Worm (Caenorhabditis elegans) whole organism, L4 larva: Measurements from ENCODE around the gene F25E5.2.

ENCODE experiments used
- F10B5.3 ChIP-seq: sonication (generic microtip); optimal IDR thresholded peaks from 2 replicates; lab custom pipeline; 2016; ENCODE audit warnings: mild to moderate bottlenecking, missing genetic modification characterization, missing compliant biosample characterization
- F37D6.2 ChIP-seq: sonication (generic microtip); optimal IDR thresholded peaks from 2 replicates; lab custom pipeline; 2016; ENCODE audit warnings: mild to moderate bottlenecking, missing genetic modification characterization, missing compliant biosample characterization
- F49E8.2 ChIP-seq: sonication (generic microtip); optimal IDR thresholded peaks from 2 replicates; lab custom pipeline; 2016; ENCODE audit warnings: missing compliant biosample characterization, mild to moderate bottlenecking, missing genetic modification characterization, borderline replicate concordance
- T20F7.1 ChIP-seq: fragments of 200-800 bp; sonication (Bioruptor generic); optimal IDR thresholded peaks from 2 replicates; lab custom pipeline; 2018; ENCODE audit warnings: mild to moderate bottlenecking, missing genetic modification characterization, missing compliant biosample characterization
- T26A8.4 ChIP-seq: fragments of 200-800 bp; sonication (Bioruptor generic); IDR thresholded peaks from 2 replicates; pipeline ENCODE4 v1.3.6; 2022; ENCODE audit warnings: missing genetic modification characterization, missing compliant biosample characterization
- Y105C5A.15 ChIP-seq: fragments of 200-800 bp; sonication (Bioruptor generic); IDR thresholded peaks from 2 replicates; pipeline ENCODE4 v1.3.6; 2022; ENCODE audit warnings: missing genetic modification characterization, missing compliant biosample characterization
- Y5F2A.4 ChIP-seq: fragments of 200-800 bp; sonication (Bioruptor generic); optimal IDR thresholded peaks from 2 replicates; lab custom pipeline; 2018; ENCODE audit warnings: mild to moderate bottlenecking, missing genetic modification characterization, missing compliant biosample characterization
- Y75B8A.6 ChIP-seq: fragments of 200-800 bp; sonication (Bioruptor generic); IDR thresholded peaks from 2 replicates; pipeline ENCODE4 v1.3.6; 2022; ENCODE audit warnings: missing genetic modification reagents, missing genetic modification characterization, missing compliant biosample characterization
- ZK546.5 ChIP-seq, 2 experiments: sonication (generic microtip); optimal IDR thresholded peaks; 2 replicates each; lab custom pipeline; 2017; ENCODE audit warnings: missing biosample characterization in 2 of 2, missing genetic modification characterization in 2 of 2
- aly-2 ChIP-seq: sonication (generic microtip); optimal IDR thresholded peaks from 2 replicates; lab custom pipeline; 2018; ENCODE audit warnings: missing biosample characterization, missing genetic modification characterization
- arid-1 ChIP-seq: fragments of 200-800 bp; sonication (Bioruptor generic); conservative IDR thresholded peaks from 2 replicates; pipeline ENCODE4 v1.3.6; 2022; ENCODE audit warnings: missing genetic modification reagents, missing genetic modification characterization, missing compliant biosample characterization
- ceh-20 ChIP-seq: fragments of 200-800 bp; sonication (Bioruptor generic); IDR thresholded peaks from 2 replicates; pipeline ENCODE4 v1.3.6; 2022; ENCODE audit warnings: missing genetic modification reagents, missing genetic modification characterization, missing compliant biosample characterization
- ceh-28 ChIP-seq: fragments of 150-350 bp; optimal IDR thresholded peaks from 2 replicates; lab custom pipeline; 2014; ENCODE audit warnings: missing biosample characterization, missing genetic modification reagents, missing genetic modification characterization
- ceh-32 ChIP-seq: sonication (generic microtip); optimal IDR thresholded peaks from 2 replicates; lab custom pipeline; 2016; ENCODE audit warnings: mild to moderate bottlenecking, missing genetic modification characterization, missing compliant biosample characterization; ENCODE audit not compliant: poor library complexity
- ceh-62 ChIP-seq: sonication (generic microtip); optimal IDR thresholded peaks from 2 replicates; lab custom pipeline; 2017; ENCODE audit warnings: missing biosample characterization, missing genetic modification characterization
- ces-1 ChIP-seq: fragments of 150-350 bp; sonication (generic microtip); optimal IDR thresholded peaks from 4 replicates; lab custom pipeline; 2014; ENCODE audit warnings: missing biosample characterization, missing genetic modification reagents, missing genetic modification characterization
- daf-12 ChIP-seq: fragments of 150-350 bp; optimal IDR thresholded peaks from 2 replicates; lab custom pipeline; 2014; ENCODE audit warnings: missing biosample characterization, missing genetic modification reagents, missing genetic modification characterization
- dpl-1 ChIP-seq: fragments of 150-350 bp; optimal IDR thresholded peaks from 2 replicates; lab custom pipeline; 2014; ENCODE audit warnings: missing biosample characterization, missing genetic modification reagents, missing genetic modification characterization
- duxl-1 ChIP-seq: sonication (generic microtip); optimal IDR thresholded peaks from 2 replicates; lab custom pipeline; 2016; ENCODE audit warnings: mild to moderate bottlenecking, missing genetic modification characterization, moderate library complexity, missing compliant biosample characterization; ENCODE audit not compliant: poor library complexity
- egl-27 ChIP-seq: sonication (generic microtip); optimal IDR thresholded peaks from 3 replicates; lab custom pipeline; 2017; ENCODE audit warnings: missing biosample characterization, missing genetic modification reagents, missing genetic modification characterization
- egl-43 ChIP-seq: fragments of 200-800 bp; sonication (Bioruptor generic); IDR thresholded peaks from 2 replicates; pipeline ENCODE4 v1.3.6; 2022; ENCODE audit warnings: missing genetic modification reagents, missing genetic modification characterization, missing compliant biosample characterization
- fos-1 ChIP-seq: fragments of 150-350 bp; optimal IDR thresholded peaks from 2 replicates; lab custom pipeline; 2014; ENCODE audit warnings: missing biosample characterization, missing genetic modification characterization
- gei-8 ChIP-seq: fragments of 200-800 bp; sonication (Bioruptor generic); optimal IDR thresholded peaks from 2 replicates; lab custom pipeline; 2018; ENCODE audit warnings: mild to moderate bottlenecking, missing genetic modification characterization, missing compliant biosample characterization
- hlh-30 ChIP-seq: sonication (generic microtip); optimal IDR thresholded peaks from 2 replicates; lab custom pipeline; 2017; ENCODE audit warnings: antibody characterized with exemption, mild to moderate bottlenecking, missing genetic modification characterization, missing compliant biosample characterization; ENCODE audit not compliant: insufficient read depth
- hmg-1.1 ChIP-seq: fragments of 200-800 bp; sonication (Bioruptor generic); IDR thresholded peaks from 2 replicates; pipeline ENCODE4 v1.3.6; 2022; ENCODE audit warnings: missing genetic modification reagents, missing genetic modification characterization, missing compliant biosample characterization
- lin-13 ChIP-seq: fragments of 150-350 bp; optimal IDR thresholded peaks from 2 replicates; lab custom pipeline; 2014; ENCODE audit warnings: missing biosample characterization, missing genetic modification reagents, missing genetic modification characterization
- lin-29 ChIP-seq: fragments of 200-800 bp; sonication (Bioruptor generic); IDR thresholded peaks from 2 replicates; pipeline ENCODE4 v1.3.6; 2022; ENCODE audit warnings: missing genetic modification reagents, missing genetic modification characterization, missing compliant biosample characterization
- madf-9 ChIP-seq: fragments of 200-800 bp; sonication (Bioruptor generic); conservative IDR thresholded peaks from 2 replicates; pipeline ENCODE4 v1.3.6; 2022; ENCODE audit warnings: missing genetic modification reagents, missing genetic modification characterization, missing compliant biosample characterization
- mdl-1 ChIP-seq, 2 experiments: fragments of 150-350 bp in 1 of 2; sonication (generic microtip) in 1 of 2; optimal IDR thresholded peaks; 2 replicates each; lab custom pipeline; 2014 to 2017; ENCODE audit warnings: missing biosample characterization in 2 of 2, missing genetic modification characterization in 2 of 2
- mdt-29 ChIP-seq: fragments of 200-800 bp; sonication (Bioruptor generic); IDR thresholded peaks from 2 replicates; pipeline ENCODE4 v1.3.6; 2022; ENCODE audit warnings: missing genetic modification reagents, missing genetic modification characterization, missing compliant biosample characterization
- mes-2 ChIP-seq: sonication (generic microtip); optimal IDR thresholded peaks from 2 replicates; lab custom pipeline; 2016; ENCODE audit warnings: missing genotype, mild to moderate bottlenecking, missing genetic modification characterization, missing compliant biosample characterization; ENCODE audit not compliant: poor library complexity, severe bottlenecking
- mxl-3 ChIP-seq: fragments of 200-800 bp; sonication (Bioruptor generic); optimal IDR thresholded peaks from 2 replicates; lab custom pipeline; 2018; ENCODE audit warnings: mild to moderate bottlenecking, missing genetic modification characterization, missing compliant biosample characterization
- nhr-10 ChIP-seq: fragments of 150-350 bp; optimal IDR thresholded peaks from 2 replicates; lab custom pipeline; 2014; ENCODE audit warnings: missing biosample characterization, missing genetic modification characterization
- nhr-102 ChIP-seq: sonication (generic microtip); optimal IDR thresholded peaks from 2 replicates; lab custom pipeline; 2016; ENCODE audit warnings: mild to moderate bottlenecking, missing genetic modification characterization, moderate library complexity, missing compliant biosample characterization
- nhr-11 ChIP-seq: fragments of 150-350 bp; optimal IDR thresholded peaks from 2 replicates; lab custom pipeline; 2014; ENCODE audit warnings: missing biosample characterization, missing genetic modification characterization
- nhr-25 ChIP-seq: sonication (generic microtip); optimal IDR thresholded peaks from 2 replicates; lab custom pipeline; 2017; ENCODE audit warnings: missing genetic modification characterization, mild to moderate bottlenecking, missing compliant biosample characterization, antibody characterized with exemption, moderate library complexity, borderline replicate concordance; ENCODE audit not compliant: insufficient read depth
- nhr-77 ChIP-seq: fragments of 150-350 bp; optimal IDR thresholded peaks from 2 replicates; lab custom pipeline; 2014; ENCODE audit warnings: missing biosample characterization, missing genetic modification characterization
- php-3 ChIP-seq: fragments of 200-800 bp; sonication (Bioruptor generic); IDR thresholded peaks from 2 replicates; pipeline ENCODE4 v1.3.6; 2022; ENCODE audit warnings: missing genetic modification reagents, missing genetic modification characterization, missing compliant biosample characterization
- saeg-2 ChIP-seq: fragments of 200-800 bp; sonication (Bioruptor generic); IDR thresholded peaks from 2 replicates; pipeline ENCODE4 v1.3.6; 2022; ENCODE audit warnings: missing genetic modification reagents, missing genetic modification characterization, missing compliant biosample characterization
- skn-1 ChIP-seq: fragments of 150-350 bp; optimal IDR thresholded peaks from 2 replicates; lab custom pipeline; 2014; ENCODE audit warnings: missing biosample characterization, missing genetic modification characterization
- snpc-1.2 ChIP-seq: fragments of 200-800 bp; sonication (Bioruptor generic); IDR thresholded peaks from 2 replicates; pipeline ENCODE4 v1.3.6; 2022; ENCODE audit warnings: missing genetic modification reagents, missing genetic modification characterization, missing compliant biosample characterization
- tra-1 ChIP-seq: fragments of 200-800 bp; sonication (Bioruptor generic); IDR thresholded peaks from 2 replicates; pipeline ENCODE4 v1.3.6; 2022; ENCODE audit warnings: missing genetic modification reagents, missing genetic modification characterization, missing compliant biosample characterization
- unc-130 ChIP-seq: sonication (generic microtip); optimal IDR thresholded peaks from 2 replicates; lab custom pipeline; 2016; ENCODE audit warnings: missing genetic modification reagents, missing genetic modification characterization, missing compliant biosample characterization
- unc-39 ChIP-seq: sonication (generic microtip); optimal IDR thresholded peaks from 2 replicates; lab custom pipeline; 2017; ENCODE audit warnings: missing biosample characterization, missing genetic modification characterization
- vab-7 ChIP-seq: fragments of 200-800 bp; sonication (Bioruptor generic); IDR thresholded peaks from 2 replicates; pipeline ENCODE4 v1.3.6; 2022; ENCODE audit warnings: missing genetic modification reagents, missing genetic modification characterization, missing compliant biosample characterization
- zag-1 ChIP-seq: fragments of 150-350 bp; optimal IDR thresholded peaks from 2 replicates; lab custom pipeline; 2014; ENCODE audit warnings: missing biosample characterization, missing genetic modification characterization
- zfp-3 ChIP-seq: fragments of 200-800 bp; sonication (Bioruptor generic); conservative IDR thresholded peaks from 2 replicates; pipeline ENCODE4 v1.3.6; 2022; ENCODE audit warnings: missing genetic modification reagents, missing genetic modification characterization, missing compliant biosample characterization
- zip-11 ChIP-seq: fragments of 200-800 bp; sonication (Bioruptor generic); IDR thresholded peaks from 2 replicates; pipeline ENCODE4 v1.3.6; 2022; ENCODE audit warnings: missing genetic modification characterization, missing compliant biosample characterization
- zip-2 ChIP-seq: fragments of 150-350 bp; optimal IDR thresholded peaks from 2 replicates; lab custom pipeline; 2014; ENCODE audit warnings: missing biosample characterization, missing genetic modification characterization
- ztf-7 ChIP-seq: fragments of 150-350 bp; optimal IDR thresholded peaks from 2 replicates; lab custom pipeline; 2014; ENCODE audit warnings: missing biosample characterization, missing genetic modification characterization

The F25E5.2 gene

DNA sequence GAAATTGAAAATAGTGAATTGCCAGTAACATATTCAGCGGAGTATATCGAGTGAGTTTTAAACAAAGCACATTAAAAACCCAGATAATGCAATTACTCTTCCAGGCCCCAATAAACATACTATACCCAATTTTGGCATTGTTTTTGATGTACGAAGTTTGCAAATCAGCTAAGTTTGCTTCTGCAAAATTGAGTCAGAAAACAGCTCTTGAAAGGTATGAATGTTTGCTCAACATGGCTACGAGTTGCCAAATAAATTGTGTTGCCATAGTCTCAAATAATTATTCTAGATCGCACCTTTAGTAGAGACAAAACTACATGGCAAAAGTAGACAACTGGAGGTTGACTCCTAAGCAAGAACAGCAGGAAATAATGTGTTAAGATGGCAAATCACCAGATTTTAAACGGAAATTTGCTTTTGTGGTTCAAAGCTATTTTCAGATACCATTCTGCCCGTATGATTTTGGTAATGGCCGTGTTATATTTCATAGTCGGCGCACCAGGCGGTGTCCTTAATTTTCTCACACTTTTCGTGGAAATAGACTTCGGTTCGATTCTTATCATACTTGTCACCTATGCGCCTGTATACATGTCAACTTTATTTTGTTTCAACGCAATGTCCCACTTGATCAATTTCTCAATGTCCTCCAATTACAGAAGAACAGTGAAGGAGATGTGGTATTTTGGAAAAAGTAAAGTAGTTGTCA lies 22.5 kb upstream of the F25E5.2 start (continued):
- TF ChIP-seq zip-11 (GFP tag; lab: Robert Waterston, UW) = no peak
- TF ChIP-seq nhr-25 (tag; lab: Kevin White, UChicago) = no peak
- TF ChIP-seq mdl-1 (tag; optimal IDR thresholded peaks at IDR 0.05; lab: Kevin White, UChicago) = no peak
- TF ChIP-seq unc-130 = no peak
- TF ChIP-seq unc-39 (tag; lab: Kevin White, UChicago) = no peak
- TF ChIP-seq ztf-7 = no peak
- TF ChIP-seq egl-27 (tag; lab: Kevin White, UChicago) = no peak
- TF ChIP-seq php-3 (GFP tag; lab: Robert Waterston, UW) = peak; percentile 60
- no peak for TF ChIP-seq mxl-3 (GFP tag; lab: Kevin White, UChicago)
- no peak for TF ChIP-seq fos-1 (tag; lab: Kevin White, UChicago)
- no peak for TF ChIP-seq nhr-77
- no peak for TF ChIP-seq vab-7 (GFP tag; lab: Robert Waterston, UW)
- TF ChIP-seq snpc-1.2 = no peak; the same call in 1 of the 2 replicates
- no peak for TF ChIP-seq saeg-2 (GFP tag; lab: Robert Waterston, UW)
- TF ChIP-seq gei-8 = no peak
- no peak for TF ChIP-seq ZK546.5 (tag; optimal IDR thresholded peaks at IDR 0.05; lab: Kevin White, UChicago)
- no peak for TF ChIP-seq aly-2 (tag; lab: Kevin White, UChicago)
- 0 out of 2 replicates have a peak, but pooled peaks have one; percentile 6 for TF ChIP-seq mdt-29 (GFP tag; lab: Robert Waterston, UW)
- peak; percentile 35 for TF ChIP-seq duxl-1 (tag; lab: Kevin White, UChicago)
- TF ChIP-seq lin-13 (GFP tag; lab: Kevin White, UChicago) = no peak
- no peak for TF ChIP-seq lin-29 (GFP tag; lab: Robert Waterston, UW)
- no peak for TF ChIP-seq nhr-10 (tag; lab: Kevin White, UChicago)
- no peak for TF ChIP-seq skn-1
- TF ChIP-seq egl-43 (GFP tag; lab: Robert Waterston, UW) = peak; percentile 14; the same call in 1 of the 2 replicates
- TF ChIP-seq ceh-20 = no peak
- TF ChIP-seq T26A8.4 (GFP tag; lab: Robert Waterston, UW) = peak; percentile 61; the same call in 1 of the 2 replicates
- TF ChIP-seq nhr-11 (tag; lab: Kevin White, UChicago) = no peak
- TF ChIP-seq Y105C5A.15 = 0 out of 2 replicates have a peak, but pooled peaks have one; percentile 2
- no peak for TF ChIP-seq ces-1
- no peak for TF ChIP-seq daf-12 (tag; lab: Kevin White, UChicago)
- TF ChIP-seq Y75B8A.6 (GFP tag; lab: Robert Waterston, UW) = 0 out of 2 replicates have a peak, but pooled peaks have one; percentile 27
- TF ChIP-seq nhr-102 (tag; lab: Kevin White, UChicago) = peak; percentile 68
- peak; percentile 46; the same call in 1 of the 2 replicates for TF ChIP-seq arid-1 (GFP tag; lab: Robert Waterston, UW)
- no peak for TF ChIP-seq F37D6.2 (tag; lab: Kevin White, UChicago)
- no peak for TF ChIP-seq hlh-30 (tag; lab: Kevin White, UChicago)
- peak; percentile 90 for TF ChIP-seq zfp-3 (GFP tag; lab: Robert Waterston, UW)
- TF ChIP-seq T20F7.1 = peak; percentile 22
- no peak for TF ChIP-seq madf-9 (GFP tag; lab: Robert Waterston, UW)
- TF ChIP-seq Y5F2A.4 (GFP tag; lab: Kevin White, UChicago) = peak; percentile 29
- TF ChIP-seq mes-2 (tag; lab: Kevin White, UChicago) = peak; percentile 29
- TF ChIP-seq F10B5.3 = no peak
- TF ChIP-seq ceh-62 (tag; lab: Kevin White, UChicago) = no peak
- TF ChIP-seq ceh-32 (tag; lab: Kevin White, UChicago) = no peak
- TF ChIP-seq hmg-1.1 (GFP tag; lab: Robert Waterston, UW) = no peak
- TF ChIP-seq zag-1 (tag; lab: Kevin White, UChicago) = no peak
- no peak for TF ChIP-seq ceh-28 (tag; lab: Kevin White, UChicago)
- no peak for TF ChIP-seq dpl-1
- no peak for TF ChIP-seq F49E8.2 (tag; lab: Kevin White, UChicago)
- TF ChIP-seq zip-2 (tag; lab: Kevin White, UChicago) = no peak
- TF ChIP-seq tra-1 = peak; percentile 62
